Worm (Caenorhabditis elegans) whole organism, L2 larva: ENCODE results near the gene T24F1.4.

Experiments used
- ZK546.5 ChIP-seq: sonication (generic microtip); optimal IDR thresholded peaks from 2 replicates; lab custom pipeline; 2017; ENCODE audit warnings: missing biosample characterization, missing genetic modification characterization
- ama-1 ChIP-seq: fragments of 150-350 bp; optimal IDR thresholded peaks from 2 replicates; lab custom pipeline; 2018; ENCODE audit warnings: inconsistent platforms
- ceh-82 ChIP-seq: fragments of 150-350 bp; optimal IDR thresholded peaks from 2 replicates; lab custom pipeline; 2014; ENCODE audit warnings: missing biosample characterization, missing genetic modification characterization
- crh-2 ChIP-seq: sonication (generic microtip); optimal IDR thresholded peaks from 2 replicates; lab custom pipeline; 2017; ENCODE audit warnings: missing biosample characterization, missing genetic modification characterization
- egl-27 ChIP-seq: sonication (generic microtip); optimal IDR thresholded peaks from 3 replicates; lab custom pipeline; 2017; ENCODE audit warnings: missing biosample characterization, missing genetic modification reagents, missing genetic modification characterization
- elt-1 ChIP-seq: fragments of 150-350 bp; optimal IDR thresholded peaks from 2 replicates; lab custom pipeline; 2014; ENCODE audit warnings: missing biosample characterization, missing genetic modification characterization
- elt-3 ChIP-seq: sonication (generic microtip); optimal IDR thresholded peaks from 2 replicates; lab custom pipeline; 2017; ENCODE audit warnings: missing biosample characterization, missing genetic modification characterization
- lin-39 ChIP-seq: fragments of 150-350 bp; optimal IDR thresholded peaks from 2 replicates; lab custom pipeline; 2014; ENCODE audit warnings: missing biosample characterization, missing genetic modification reagents, missing genetic modification characterization
- mdl-1 ChIP-seq, 2 experiments: fragments of 150-350 bp in 1 of 2; sonication (generic microtip) in 1 of 2; optimal IDR thresholded peaks; 2 replicates each; lab custom pipeline; 2017; ENCODE audit warnings: missing biosample characterization in 2 of 2, missing genetic modification characterization in 2 of 2
- nhr-12 ChIP-seq: fragments of 150-350 bp; optimal IDR thresholded peaks from 2 replicates; lab custom pipeline; 2014; ENCODE audit warnings: missing biosample characterization, missing genetic modification characterization
- unc-62 ChIP-seq: fragments of 150-350 bp; optimal IDR thresholded peaks from 2 replicates; lab custom pipeline; 2014; ENCODE audit warnings: missing biosample characterization, missing genetic modification reagents, missing genetic modification characterization
- ztf-4 ChIP-seq: fragments of 150-350 bp; optimal IDR thresholded peaks from 2 replicates; lab custom pipeline; 2014; ENCODE audit warnings: missing biosample characterization, missing genetic modification characterization

DNA sequence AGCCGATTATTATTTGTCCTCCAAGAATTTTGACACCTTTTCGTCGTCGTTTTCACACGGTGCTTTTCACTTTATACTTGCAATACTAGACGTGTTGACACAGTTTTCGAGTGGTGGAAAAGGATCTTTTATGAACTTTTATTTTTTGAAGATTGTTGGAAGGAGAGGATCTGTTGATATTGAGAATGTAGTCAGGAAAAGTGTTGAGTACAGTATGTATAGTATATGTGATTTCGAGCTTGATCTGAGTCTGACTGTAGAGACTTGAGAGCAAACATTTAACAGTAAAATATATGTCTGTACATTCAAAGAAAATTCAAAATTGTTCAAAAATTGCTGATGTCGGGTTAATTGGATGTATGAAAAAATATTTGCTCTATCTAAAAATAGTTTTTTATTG, 22.1 kb upstream of the T24F1.4 start:
- no peak for TF ChIP-seq lin-39 (tag; lab: Kevin White, UChicago)
- no peak for TF ChIP-seq nhr-12
- TF ChIP-seq unc-62, result no peak
- TF ChIP-seq ama-1, result peak; percentile 28
- TF ChIP-seq elt-1 (tag; lab: Kevin White, UChicago), result no peak
- no peak for TF ChIP-seq egl-27 (tag; lab: Kevin White, UChicago)
- no peak for TF ChIP-seq ZK546.5
- no peak for TF ChIP-seq crh-2
- no peak for TF ChIP-seq ceh-82 (tag; lab: Kevin White, UChicago)
- TF ChIP-seq ztf-4 (tag; lab: Kevin White, UChicago), result no peak
- TF ChIP-seq mdl-1 (tag; optimal IDR thresholded peaks at IDR 0.05; lab: Kevin White, UChicago), result no peak
- TF ChIP-seq elt-3 (tag; lab: Kevin White, UChicago), result no peak
